Fruit fly (Drosophila melanogaster) whole organism, prepupa: ENCODE measurements around the gene plum.

Experiments
- Blimp-1 ChIP-seq: fragments of 200-800 bp; sonication (Bioruptor generic); optimal IDR thresholded peaks from 3 replicates; lab custom pipeline; 2017; ENCODE audit warnings: missing biosample characterization, missing genetic modification characterization, mild to moderate bottlenecking, moderate library complexity, missing genetic modification reagents
- CG10631 ChIP-seq: fragments of 200-800 bp; sonication (Bioruptor generic); optimal IDR thresholded peaks from 2 replicates; lab custom pipeline; 2016; ENCODE audit warnings: missing biosample characterization, missing genetic modification characterization
- CG10669 ChIP-seq: fragments of 200-800 bp; sonication (Bioruptor generic); optimal IDR thresholded peaks from 3 replicates; lab custom pipeline; 2018; ENCODE audit warnings: missing biosample characterization, mild to moderate bottlenecking, missing genetic modification characterization, moderate library complexity
- CG11294 ChIP-seq: fragments of 200-800 bp; sonication (Bioruptor generic); IDR thresholded peaks from 2 replicates; pipeline ENCODE4 v1.3.6; 2022; ENCODE audit warnings: missing biosample characterization, missing genetic modification characterization
- CG11762 ChIP-seq: fragments of 200-800 bp; sonication (Bioruptor generic); optimal IDR thresholded peaks from 3 replicates; lab custom pipeline; 2016; ENCODE audit warnings: missing biosample characterization, missing genetic modification characterization; ENCODE audit not compliant: insufficient read depth
- CG15336 ChIP-seq: fragments of 200-800 bp; sonication (Bioruptor generic); IDR thresholded peaks from 2 replicates; pipeline ENCODE4 v1.3.6; 2022; ENCODE audit warnings: missing biosample characterization, missing genetic modification characterization
- CG1621 ChIP-seq: fragments of 200-800 bp; sonication (Bioruptor generic); optimal IDR thresholded peaks from 3 replicates; lab custom pipeline; 2018; ENCODE audit warnings: missing biosample characterization, mild to moderate bottlenecking, missing genetic modification characterization
- CG16779 ChIP-seq: fragments of 200-800 bp; sonication (Bioruptor generic); optimal IDR thresholded peaks from 3 replicates; lab custom pipeline; 2017; ENCODE audit warnings: missing biosample characterization, mild to moderate bottlenecking, missing genetic modification characterization
- CG3032 ChIP-seq: fragments of 200-800 bp; optimal IDR thresholded peaks from 2 replicates; lab custom pipeline; 2019; ENCODE audit warnings: missing biosample characterization, mild to moderate bottlenecking, missing genetic modification characterization, moderate library complexity
- CG32006 ChIP-seq: fragments of 200-800 bp; sonication (Bioruptor generic); optimal IDR thresholded peaks from 3 replicates; lab custom pipeline; 2017; ENCODE audit warnings: missing biosample characterization, mild to moderate bottlenecking, missing genetic modification characterization
- CG34406 ChIP-seq: fragments of 200-800 bp; sonication (Bioruptor generic); optimal IDR thresholded peaks from 3 replicates; lab custom pipeline; 2016; ENCODE audit warnings: missing biosample characterization, missing genetic modification characterization
- CG3919 ChIP-seq: fragments of 200-800 bp; sonication (Bioruptor generic); optimal IDR thresholded peaks from 3 replicates; lab custom pipeline; 2016; ENCODE audit warnings: missing biosample characterization, missing genetic modification characterization
- CG4318 ChIP-seq: fragments of 200-800 bp; sonication (Bioruptor generic); optimal IDR thresholded peaks from 3 replicates; lab custom pipeline; 2017; ENCODE audit warnings: missing biosample characterization, mild to moderate bottlenecking, missing genetic modification characterization
- CG6163 ChIP-seq: fragments of 200-800 bp; sonication (Bioruptor generic); IDR thresholded peaks from 3 replicates; pipeline ENCODE4 v1.3.6; 2022; ENCODE audit warnings: missing biosample characterization, missing genetic modification characterization
- CG6276 ChIP-seq: fragments of 200-800 bp; sonication (Bioruptor generic); optimal IDR thresholded peaks from 2 replicates; lab custom pipeline; 2017; ENCODE audit warnings: missing biosample characterization, mild to moderate bottlenecking, missing genetic modification characterization
- CG6792 ChIP-seq: fragments of 200-800 bp; sonication (Bioruptor generic); optimal IDR thresholded peaks from 3 replicates; lab custom pipeline; 2016; ENCODE audit warnings: missing biosample characterization, missing genetic modification characterization
- CG6808 ChIP-seq: fragments of 200-800 bp; sonication (Bioruptor generic); optimal IDR thresholded peaks from 3 replicates; lab custom pipeline; 2017; ENCODE audit warnings: missing biosample characterization, missing genetic modification characterization, mild to moderate bottlenecking, moderate library complexity, missing genetic modification reagents
- CG6854 ChIP-seq: fragments of 200-800 bp; sonication (Bioruptor generic); optimal IDR thresholded peaks from 2 replicates; lab custom pipeline; 2017; ENCODE audit warnings: missing biosample characterization, mild to moderate bottlenecking, missing genetic modification characterization
- CG7368 ChIP-seq: fragments of 200-800 bp; sonication (Bioruptor generic); optimal IDR thresholded peaks from 3 replicates; lab custom pipeline; 2016; ENCODE audit warnings: missing biosample characterization, missing genetic modification characterization
- CG8119 ChIP-seq: fragments of 200-800 bp; sonication (Bioruptor generic); IDR thresholded peaks from 3 replicates; pipeline ENCODE4 v1.3.6; 2022; ENCODE audit warnings: missing biosample characterization, missing genetic modification characterization
- CG8319 ChIP-seq: fragments of 200-800 bp; sonication (Bioruptor generic); optimal IDR thresholded peaks from 3 replicates; lab custom pipeline; 2016; ENCODE audit warnings: missing biosample characterization, missing genetic modification characterization
- CG8632 ChIP-seq: fragments of 200-800 bp; sonication (Bioruptor generic); optimal IDR thresholded peaks from 3 replicates; lab custom pipeline; 2016; ENCODE audit warnings: missing biosample characterization, missing genetic modification characterization
- Eip75B ChIP-seq: fragments of 200-800 bp; sonication (Bioruptor generic); optimal IDR thresholded peaks from 3 replicates; lab custom pipeline; 2016; ENCODE audit warnings: missing biosample characterization, missing genetic modification characterization
- Ets21C ChIP-seq: fragments of 200-800 bp; sonication (Bioruptor generic); optimal IDR thresholded peaks from 3 replicates; lab custom pipeline; 2016; ENCODE audit warnings: missing biosample characterization, missing genetic modification characterization
- Ets96B ChIP-seq: fragments of 200-800 bp; optimal IDR thresholded peaks from 2 replicates; lab custom pipeline; 2019; ENCODE audit warnings: missing biosample characterization, mild to moderate bottlenecking, missing genetic modification characterization, moderate library complexity
- Hr38 ChIP-seq: sonication (Bioruptor generic); optimal IDR thresholded peaks from 2 replicates; lab custom pipeline; 2016; ENCODE audit warnings: missing biosample characterization, missing genetic modification characterization
- Hr39 ChIP-seq: fragments of 200-800 bp; sonication (Bioruptor generic); optimal IDR thresholded peaks from 2 replicates; lab custom pipeline; 2016; ENCODE audit warnings: missing biosample characterization, missing genetic modification characterization
- Hr4 ChIP-seq: fragments of 200-800 bp; sonication (Bioruptor generic); optimal IDR thresholded peaks from 3 replicates; lab custom pipeline; 2016; ENCODE audit warnings: missing biosample characterization, missing genetic modification characterization
- Lpt ChIP-seq: fragments of 200-800 bp; sonication (Bioruptor generic); optimal IDR thresholded peaks from 3 replicates; lab custom pipeline; 2016; ENCODE audit warnings: missing biosample characterization, missing genetic modification characterization
- OdsH ChIP-seq: fragments of 200-800 bp; sonication (Bioruptor generic); optimal IDR thresholded peaks from 3 replicates; lab custom pipeline; 2016; ENCODE audit warnings: missing biosample characterization, missing genetic modification characterization
- Sox102F ChIP-seq: fragments of 200-800 bp; sonication (Bioruptor generic); optimal IDR thresholded peaks from 2 replicates; lab custom pipeline; 2016; ENCODE audit warnings: missing biosample characterization, mild to moderate bottlenecking, missing genetic modification characterization
- Sox14 ChIP-seq: fragments of 200-800 bp; sonication (Bioruptor generic); optimal IDR thresholded peaks from 3 replicates; lab custom pipeline; 2016; ENCODE audit warnings: missing biosample characterization, missing genetic modification characterization
- Sox15 ChIP-seq: fragments of 200-800 bp; sonication (Bioruptor generic); optimal IDR thresholded peaks from 3 replicates; lab custom pipeline; 2016; ENCODE audit warnings: missing biosample characterization, missing genetic modification characterization
- achi ChIP-seq: fragments of 200-800 bp; sonication (Bioruptor generic); optimal IDR thresholded peaks from 3 replicates; lab custom pipeline; 2016; ENCODE audit warnings: missing biosample characterization, missing genetic modification characterization
- acj6 ChIP-seq: fragments of 200-800 bp; sonication (Bioruptor generic); optimal IDR thresholded peaks from 3 replicates; lab custom pipeline; 2016; ENCODE audit warnings: missing biosample characterization, missing genetic modification characterization
- dsx ChIP-seq: fragments of 200-800 bp; optimal IDR thresholded peaks from 3 replicates; lab custom pipeline; 2019; ENCODE audit warnings: missing biosample characterization, mild to moderate bottlenecking, missing genetic modification characterization, moderate library complexity; ENCODE audit not compliant: poor library complexity, severe bottlenecking
- eg ChIP-seq: fragments of 200-800 bp; sonication (Bioruptor generic); IDR thresholded peaks from 3 replicates; pipeline ENCODE4 v1.3.6; 2022; ENCODE audit warnings: missing biosample characterization, missing genetic modification characterization
- esn ChIP-seq: fragments of 200-800 bp; sonication (Bioruptor generic); optimal IDR thresholded peaks from 2 replicates; lab custom pipeline; 2016; ENCODE audit warnings: missing biosample characterization, mild to moderate bottlenecking, missing genetic modification characterization, moderate library complexity
- fd59A ChIP-seq: fragments of 200-800 bp; sonication (Bioruptor generic); optimal IDR thresholded peaks from 2 replicates; lab custom pipeline; 2017; ENCODE audit warnings: missing biosample characterization, mild to moderate bottlenecking, missing genetic modification characterization, missing genetic modification reagents
- fd85E ChIP-seq: fragments of 200-800 bp; sonication (Bioruptor generic); optimal IDR thresholded peaks from 3 replicates; lab custom pipeline; 2016; ENCODE audit warnings: missing biosample characterization, missing genetic modification characterization
- fkh ChIP-seq: fragments of 200-800 bp; sonication (Bioruptor generic); optimal IDR thresholded peaks from 3 replicates; lab custom pipeline; 2017; ENCODE audit warnings: missing biosample characterization, mild to moderate bottlenecking, missing genetic modification characterization, moderate library complexity
- lz ChIP-seq: fragments of 200-800 bp; sonication (Bioruptor generic); optimal IDR thresholded peaks from 3 replicates; lab custom pipeline; 2016; ENCODE audit warnings: missing biosample characterization, missing genetic modification characterization
- salr ChIP-seq, 2 experiments: fragments of 200-800 bp; sonication (Bioruptor generic); optimal IDR thresholded peaks; 3 replicates each; lab custom pipeline; 2016 to 2018; ENCODE audit warnings: missing biosample characterization in 2 of 2, missing genetic modification characterization in 2 of 2, mild to moderate bottlenecking in 1 of 2
- spab ChIP-seq: fragments of 200-800 bp; sonication (Bioruptor generic); optimal IDR thresholded peaks from 2 replicates; lab custom pipeline; 2017; ENCODE audit warnings: missing biosample characterization, mild to moderate bottlenecking, missing genetic modification characterization, missing genetic modification reagents
- ss ChIP-seq, 2 experiments: fragments of 200-800 bp; sonication (Bioruptor generic); optimal IDR thresholded peaks; 2 replicates in 1 of 2; 3 replicates in 1 of 2; lab custom pipeline; 2017 to 2018; ENCODE audit warnings: mild to moderate bottlenecking in 2 of 2, missing biosample characterization in 2 of 2, missing genetic modification characterization in 2 of 2, moderate library complexity in 1 of 2
- svp ChIP-seq: fragments of 200-800 bp; sonication (Bioruptor generic); peaks from one replicate; lab custom pipeline; 2016; ENCODE audit warnings: missing biosample characterization, missing genetic modification characterization
- vri ChIP-seq: fragments of 200-800 bp; sonication (Bioruptor generic); optimal IDR thresholded peaks from 3 replicates; lab custom pipeline; 2016; ENCODE audit warnings: missing biosample characterization, mild to moderate bottlenecking, missing genetic modification characterization

plum gene

dm6 chr3R:26489456-26489855 lies 45.6 kb downstream of the plum start (continued):
- TF ChIP-seq Ets96B (tag; lab: Kevin White, UChicago) (peak; percentile 85), CG34406 (GFP tag; lab: Kevin White, UChicago) (peak; percentile 63), Sox14 (GFP tag; lab: Kevin White, UChicago) (peak; percentile 76), spab (GFP tag; lab: Kevin White, UChicago) (peak; percentile 84), CG1621 (peak; percentile 79), CG8319 (GFP tag; lab: Kevin White, UChicago) (peak; percentile 68), fkh (no peak), vri (GFP tag; lab: Kevin White, UChicago) (peak; percentile 31), Hr39 (GFP tag; lab: Kevin White, UChicago) (peak; percentile 65), dsx (GFP tag; lab: Kevin White, UChicago) (peak; percentile 65), Blimp-1 (GFP tag; lab: Kevin White, UChicago) (peak; percentile 23), salr (GFP tag; optimal IDR thresholded peaks at IDR 0.05; lab: Kevin White, UChicago) (peak; percentile 52 to 78), lz (GFP tag; lab: Kevin White, UChicago) (peak; percentile 64), CG3919 (GFP tag; lab: Kevin White, UChicago) (peak; percentile 85), CG7368 (GFP tag; lab: Kevin White, UChicago) (peak; percentile 70), CG8632 (GFP tag; lab: Kevin White, UChicago) (peak; percentile 76), Sox102F (GFP tag; lab: Kevin White, UChicago) (peak; percentile 62), Sox15 (GFP tag; lab: Kevin White, UChicago) (peak; percentile 62), CG11762 (peak; percentile 71), fd85E (GFP tag; lab: Kevin White, UChicago) (no peak), eg (GFP tag; lab: Robert Waterston, UW) (peak; percentile 79), CG6808 (peak; percentile 84), CG6854 (peak; percentile 16), Ets21C (GFP tag; lab: Kevin White, UChicago) (peak; percentile 25), CG16779 (tag; lab: Kevin White, UChicago) (peak; percentile 65), esn (peak; percentile 73), CG4318 (peak; percentile 66), Hr4 (GFP tag; lab: Kevin White, UChicago) (peak; percentile 75), fd59A (peak; percentile 82), CG6792 (GFP tag; lab: Kevin White, UChicago) (peak; percentile 71), achi (GFP tag; lab: Kevin White, UChicago) (peak; percentile 81), Lpt (GFP tag; lab: Kevin White, UChicago) (peak; percentile 75), CG3032 (tag; lab: Kevin White, UChicago) (peak; percentile 80), CG10631 (GFP tag; lab: Kevin White, UChicago) (peak; percentile 83), Eip75B (peak; percentile 85)

DNA sequence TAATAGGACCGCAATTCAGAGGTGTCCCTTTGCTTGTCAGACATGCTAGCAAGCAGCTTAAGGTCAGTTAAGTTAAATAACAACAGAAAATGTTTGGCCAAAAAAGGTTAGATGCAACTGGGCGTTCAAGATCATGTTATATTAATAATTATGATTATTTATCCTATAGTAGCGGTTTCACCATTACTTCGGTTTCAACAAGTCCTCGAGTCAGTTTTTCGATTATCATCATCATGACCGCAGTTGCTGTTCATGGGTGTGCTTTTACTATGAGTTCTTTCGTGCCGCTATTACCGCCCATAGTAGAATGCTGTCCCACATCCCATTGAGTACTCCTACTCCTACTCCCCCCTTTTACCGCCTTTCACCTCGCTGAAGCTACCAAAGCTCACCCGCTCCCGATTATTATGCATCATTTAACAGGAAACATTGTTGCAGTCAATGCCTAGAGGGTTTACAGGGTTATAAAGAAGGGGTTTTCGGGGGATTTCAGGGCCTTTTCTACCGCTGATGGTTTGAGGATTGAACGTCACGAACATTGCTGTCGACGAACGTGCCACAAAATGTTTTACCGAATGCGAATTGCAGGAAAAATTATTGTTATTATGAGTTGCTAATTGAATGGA lies 49.7 kb downstream of the plum start:
- TF ChIP-seq Blimp-1 (GFP tag; lab: Kevin White, UChicago) (no peak), acj6 (GFP tag; lab: Kevin White, UChicago) (peak; percentile 14), CG15336 (no peak; the same call in 1 of the 2 replicates), CG3032 (tag; lab: Kevin White, UChicago) (peak; percentile 3), salr (GFP tag; optimal IDR thresholded peaks at IDR 0.05; lab: Kevin White, UChicago) (no peak), lz (GFP tag; lab: Kevin White, UChicago) (no peak), Hr4 (GFP tag; lab: Kevin White, UChicago) (no peak), dsx (GFP tag; lab: Kevin White, UChicago) (peak; percentile 93), CG4318 (no peak), OdsH (peak; percentile 2), Hr38 (GFP tag; lab: Kevin White, UChicago) (no peak), CG10631 (GFP tag; lab: Kevin White, UChicago) (peak; percentile 17), spab (GFP tag; lab: Kevin White, UChicago) (peak; percentile 21), ss (GFP tag; optimal IDR thresholded peaks at IDR 0.05; lab: Kevin White, UChicago) (peak in 1 of 2 experiments; percentile 30), CG6792 (GFP tag; lab: Kevin White, UChicago) (peak; percentile 14), svp (peak; percentile 61), fd85E (GFP tag; lab: Kevin White, UChicago) (no peak), CG8119 (GFP tag; lab: Robert Waterston, UW) (0 out of 3 replicates have a peak, but pooled peaks have one; percentile 32), CG10669 (GFP tag; lab: Kevin White, UChicago) (peak; percentile 31), eg (GFP tag; lab: Robert Waterston, UW) (no peak), Lpt (GFP tag; lab: Kevin White, UChicago) (no peak), Ets96B (tag; lab: Kevin White, UChicago) (peak; percentile 36), CG6276 (no peak), CG6808 (peak; percentile 34), CG6163 (GFP tag; lab: Robert Waterston, UW) (0 out of 3 replicates have a peak, but pooled peaks have one; percentile 6), CG11294 (GFP tag; lab: Robert Waterston, UW) (no peak), CG32006 (GFP tag; lab: Kevin White, UChicago) (peak; percentile 46)
